Worm (Caenorhabditis elegans): ENCODE data around the gene ubxn-2.
"Not testable (repeated sequence)": the region's sequence is repeated elsewhere in the genome, so short reads cannot be mapped to it uniquely, and the experiment has no call there.

The ubxn-2 gene

ce11 chrIV:2742470-2743044 is 16.9 kb upstream of the ubxn-2 start, which contains the start of gene nhr-277:
Gene nhr-277, plus strand, starts transcription at chrIV:2742994.
- TF ChIP-seq ztf-4 (tag; optimal IDR thresholded peaks at IDR 0.05) (no peak), elt-1 (tag; optimal IDR thresholded peaks at IDR 0.05) (no peak), R02D3.7 (tag; optimal IDR thresholded peaks at IDR 0.05) (no peak), lsy-12 (tag; optimal IDR thresholded peaks at IDR 0.05) (no peak), sea-2 (GFP tag; optimal IDR thresholded peaks at IDR 0.05) (no peak), lin-39 (tag; optimal IDR thresholded peaks at IDR 0.05) (no peak), mml-1 (tag; optimal IDR thresholded peaks at IDR 0.05) (no peak)

ce11 chrIV:2738466-2738865 is 12.8 kb upstream of the ubxn-2 start:
- TF ChIP-seq zag-1 (tag; optimal IDR thresholded peaks at IDR 0.05) (no peak), tbx-2 (tag; optimal IDR thresholded peaks at IDR 0.05) (no peak), nhr-23 (tag; optimal IDR thresholded peaks at IDR 0.05) (no peak), ceh-82 (tag; optimal IDR thresholded peaks at IDR 0.05) (no peak), fkh-10 (GFP tag; optimal IDR thresholded peaks at IDR 0.05) (no peak), daf-12 (tag; optimal IDR thresholded peaks at IDR 0.05) (no peak), elt-3 (tag; optimal IDR thresholded peaks at IDR 0.05) (no peak), mml-1 (tag; optimal IDR thresholded peaks at IDR 0.05) (no peak), egl-5 (tag; optimal IDR thresholded peaks at IDR 0.05) (no peak)

- no peak for TF ChIP-seq nhr-23 (tag; optimal IDR thresholded peaks at IDR 0.05)
- peak; percentile 54 for TF ChIP-seq ceh-28 (tag; optimal IDR thresholded peaks at IDR 0.05)
- TF ChIP-seq elt-1 (tag; optimal IDR thresholded peaks at IDR 0.05), result no peak
- TF ChIP-seq tbx-2 (tag; optimal IDR thresholded peaks at IDR 0.05), result no peak
Observed at ce11 chrIV:2736575-2736974, 11.0 kb upstream of the ubxn-2 start.

- TF ChIP-seq daf-12 (tag; optimal IDR thresholded peaks at IDR 0.05) (no peak), nhr-11 (tag; optimal IDR thresholded peaks at IDR 0.05) (peak; percentile 32)
Observed at ce11 chrIV:2734675-2735074, 9.1 kb upstream of the ubxn-2 start.

- TF ChIP-seq ceh-16 (tag; optimal IDR thresholded peaks at IDR 0.05), result no peak
- TF ChIP-seq elt-2 (tag; optimal IDR thresholded peaks at IDR 0.05), result peak; percentile 19
Observed at ce11 chrIV:2729957-2730356, 4.3 kb upstream of the ubxn-2 start, which contains the start of gene Y94H6A.2. Gene Y94H6A.2, plus strand, starts transcription at chrIV:2730292.

- TF ChIP-seq jun-1, tbx-2, unc-39 (tag; optimal IDR thresholded peaks at IDR 0.05): not testable (repeated sequence)
Observed at ce11 chrIV:2719734-2720133, 5.9 kb downstream of the ubxn-2 start, which contains the start of gene ndua-12. Gene ndua-12, minus strand, starts transcription at chrIV:2719834.

ce11 chrIV:2716474-2716873 is 9.1 kb downstream of the ubxn-2 start, which contains the start of gene Y94H6A.7:
Gene Y94H6A.7, minus strand, starts transcription at chrIV:2716574.
- TF ChIP-seq elt-3 (tag; optimal IDR thresholded peaks at IDR 0.05); ztf-11 (tag; optimal IDR thresholded peaks at IDR 0.05); unc-62 (GFP tag; optimal IDR thresholded peaks at IDR 0.05): not testable (repeated sequence)

ce11 chrIV:2712935-2713334 is 12.7 kb downstream of the ubxn-2 start, which contains the start of gene Y94H6A.12:
Gene Y94H6A.12, minus strand, starts transcription at chrIV:2713035.
- TF ChIP-seq lin-15B (tag; optimal IDR thresholded peaks at IDR 0.05) (no peak), lsy-12 (tag; optimal IDR thresholded peaks at IDR 0.05) (no peak), fkh-10 (GFP tag; optimal IDR thresholded peaks at IDR 0.05) (no peak), ztf-11 (tag; optimal IDR thresholded peaks at IDR 0.05) (no peak), egl-27 (tag; optimal IDR thresholded peaks at IDR 0.05) (no peak), elt-2 (tag; optimal IDR thresholded peaks at IDR 0.05) (no peak), aly-2 (tag; optimal IDR thresholded peaks at IDR 0.05) (no peak), egl-5 (tag; optimal IDR thresholded peaks at IDR 0.05) (no peak), mml-1 (tag; optimal IDR thresholded peaks at IDR 0.05) (no peak), sea-2 (GFP tag; optimal IDR thresholded peaks at IDR 0.05) (no peak), nhr-77 (tag; optimal IDR thresholded peaks at IDR 0.05) (no peak), pqm-1 (tag; optimal IDR thresholded peaks at IDR 0.05) (no peak)
